Worm (Caenorhabditis elegans): Measurements from ENCODE around the gene ztf-22.

- TF ChIP-seq nhr-76 (tag; optimal IDR thresholded peaks at IDR 0.05) (no peak), ces-1 (GFP tag; optimal IDR thresholded peaks at IDR 0.05) (peak; percentile 84), nhr-12 (tag; optimal IDR thresholded peaks at IDR 0.05) (no peak), snpc-4 (tag; optimal IDR thresholded peaks at IDR 0.05) (no peak), elt-1 (tag; optimal IDR thresholded peaks at IDR 0.05; ENCODE audit: borderline replicate concordance, insufficient read depth) (no peak), ham-2 (GFP tag; optimal IDR thresholded peaks at IDR 0.05) (no peak)
Measured at ce11 chrII:13237829-13238404, 47.7 kb downstream of the ztf-22 start, which contains the start of gene romo-1.

Measured in whole organism, mixed stage, embryonic.